Worm (Caenorhabditis elegans): ENCODE results near the gene ins-16.

ins-16 gene

DNA sequence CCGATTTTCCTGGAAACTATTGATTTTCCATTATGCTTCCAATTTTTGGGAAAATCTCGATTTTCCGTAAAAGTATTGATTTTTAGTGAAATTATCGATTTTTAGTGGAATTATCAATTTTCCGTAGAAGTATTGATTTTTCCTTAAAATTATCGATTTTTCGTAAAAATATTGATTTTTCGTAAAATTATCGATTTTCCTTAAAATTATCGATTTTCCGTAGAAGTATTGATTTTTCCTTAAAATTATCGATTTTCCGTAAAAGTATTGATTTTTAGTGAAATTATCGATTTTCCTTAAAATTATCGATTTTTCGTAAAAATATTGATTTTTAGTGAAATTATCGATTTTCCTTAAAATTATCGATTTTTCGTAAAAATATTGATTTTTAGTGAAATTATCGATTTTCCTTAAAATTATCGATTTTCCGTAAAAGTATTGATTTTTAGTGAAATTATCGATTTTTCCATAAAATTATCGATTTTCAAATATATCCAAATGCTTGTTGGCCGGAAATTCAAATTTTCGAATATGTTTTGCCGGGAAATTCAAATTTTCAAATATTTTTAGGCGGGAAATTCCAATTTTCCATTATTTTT, 46.8 kb downstream of the ins-16 start:
- TF ChIP-seq ceh-28 (tag; optimal IDR thresholded peaks at IDR 0.05) = peak; percentile 96

DNA sequence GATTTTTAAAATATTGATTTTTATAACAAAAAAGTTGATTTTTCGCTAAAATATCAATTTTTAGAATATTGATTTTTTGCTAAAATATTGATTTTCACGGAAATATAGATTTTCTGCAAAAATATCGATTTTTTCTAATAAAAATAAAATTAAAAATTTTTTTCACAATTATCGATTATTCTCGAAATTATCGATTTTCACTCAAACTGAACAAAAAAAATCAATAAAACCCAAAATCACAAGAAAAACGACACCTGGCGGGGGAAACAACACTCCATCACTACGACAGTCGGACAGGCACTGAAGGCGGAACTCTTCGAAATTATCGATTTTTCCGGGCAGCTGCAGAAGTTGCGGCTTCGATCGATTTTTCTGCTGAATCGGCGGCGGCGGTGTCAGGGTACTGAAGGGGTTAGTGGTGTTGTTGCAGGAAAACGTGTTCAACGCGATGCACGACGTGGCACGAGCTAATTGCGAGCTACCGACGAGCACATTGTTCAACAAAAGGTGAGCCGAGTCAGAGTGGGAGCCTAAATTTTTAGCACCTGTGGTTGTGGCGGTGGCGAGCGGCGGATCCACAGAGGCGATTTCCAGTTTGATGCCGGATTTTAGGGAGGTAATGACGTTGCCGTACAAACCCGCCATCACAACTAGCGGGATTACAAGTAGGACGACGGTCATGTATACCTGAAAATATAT, 47.5 kb downstream of the ins-16 start:
- TF ChIP-seq D1046.2 (GFP tag; IDR thresholded peaks at IDR 0.05) (0 out of 2 replicates have a peak, but pooled peaks have one; percentile 65), aha-1 (tag) (peak; percentile 69), ceh-28 (tag; optimal IDR thresholded peaks at IDR 0.05) (peak; percentile 77), spr-1 (tag; optimal IDR thresholded peaks at IDR 0.05) (no peak), daf-12 (tag; optimal IDR thresholded peaks at IDR 0.05) (no peak), lin-13 (GFP tag; optimal IDR thresholded peaks at IDR 0.05) (no peak), set-16 (GFP tag; IDR thresholded peaks at IDR 0.05) (peak; percentile 39), nhr-237 (tag; optimal IDR thresholded peaks at IDR 0.05) (no peak)

DNA sequence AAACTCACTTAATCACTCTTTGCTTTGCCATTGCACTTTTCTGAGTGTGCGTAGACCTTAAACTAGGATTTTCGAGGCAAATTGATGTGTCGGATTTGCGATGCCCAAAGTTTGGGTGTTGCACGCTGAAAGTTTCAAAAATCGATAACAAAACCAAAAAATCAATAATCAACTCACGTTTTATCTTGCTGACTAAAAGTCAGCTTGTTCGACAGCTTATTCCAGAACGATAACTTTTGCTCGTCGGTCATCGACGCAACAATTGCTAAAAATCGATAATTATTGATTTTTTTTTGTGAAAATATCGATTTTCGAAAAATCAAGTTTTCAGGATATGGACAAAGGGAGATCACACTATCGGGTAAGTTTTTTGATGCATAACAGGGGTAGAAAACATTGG, 48.2 kb downstream of the ins-16 start:
- no peak for TF ChIP-seq F37D6.2 (tag; optimal IDR thresholded peaks at IDR 0.05)
- TF ChIP-seq zfp-3 (GFP tag; conservative IDR thresholded peaks at IDR 0.05) = no peak
- peak; percentile 94 for TF ChIP-seq ceh-28 (tag; optimal IDR thresholded peaks at IDR 0.05)
- TF ChIP-seq dmd-8 (GFP tag; IDR thresholded peaks at IDR 0.05) = no peak

Data from whole organism, L4 larva.